Worm (Caenorhabditis elegans) whole organism, young adult: ENCODE results near the gene ZC178.2.

ENCODE experiments used
- B0019.2 ChIP-seq: fragments of 200-800 bp; sonication (Bioruptor generic); conservative IDR thresholded peaks from 2 replicates; pipeline ENCODE4 v1.3.6; 2022; ENCODE audit warnings: missing genetic modification reagents, missing genetic modification characterization, missing compliant biosample characterization
- B0035.1 ChIP-seq: sonication (generic microtip); optimal IDR thresholded peaks from 2 replicates; lab custom pipeline; 2016; ENCODE audit warnings: missing genetic modification characterization, mild to moderate bottlenecking, missing compliant biosample characterization, missing genotype, missing genetic modification reagents
- B0336.3 ChIP-seq: fragments of 200-800 bp; sonication (Bioruptor generic); IDR thresholded peaks from 2 replicates; pipeline ENCODE4 v1.3.6; 2022; ENCODE audit warnings: missing genetic modification characterization, missing compliant biosample characterization
- C17E4.6 ChIP-seq: fragments of 200-800 bp; sonication (Bioruptor generic); IDR thresholded peaks from 2 replicates; pipeline ENCODE4 v1.3.6; 2022; ENCODE audit warnings: missing genetic modification reagents, missing genetic modification characterization, missing compliant biosample characterization
- D2030.7 ChIP-seq: fragments of 200-800 bp; sonication (Bioruptor generic); IDR thresholded peaks from 2 replicates; pipeline ENCODE4 v1.3.6; 2022; ENCODE audit warnings: missing genetic modification reagents, missing genetic modification characterization, missing compliant biosample characterization
- F22D6.2 ChIP-seq: sonication (generic microtip); optimal IDR thresholded peaks from 2 replicates; lab custom pipeline; 2016; ENCODE audit warnings: mild to moderate bottlenecking, missing genetic modification characterization, missing compliant biosample characterization
- F57C9.4 ChIP-seq: sonication (generic microtip); optimal IDR thresholded peaks from 2 replicates; lab custom pipeline; 2017; ENCODE audit warnings: mild to moderate bottlenecking, missing genetic modification characterization, missing compliant biosample characterization
- K11D2.4 ChIP-seq: fragments of 200-800 bp; sonication (Bioruptor generic); IDR thresholded peaks from 2 replicates; pipeline ENCODE4 v1.3.6; 2022; ENCODE audit warnings: missing genetic modification reagents, missing genetic modification characterization, missing compliant biosample characterization
- T07F8.4 ChIP-seq: sonication (generic microtip); optimal IDR thresholded peaks from 2 replicates; lab custom pipeline; 2016; ENCODE audit warnings: mild to moderate bottlenecking, missing genetic modification characterization, moderate library complexity, missing compliant biosample characterization
- atf-7 ChIP-seq: sonication (generic microtip); optimal IDR thresholded peaks from 2 replicates; lab custom pipeline; 2017; ENCODE audit warnings: mild to moderate bottlenecking, missing genetic modification characterization, missing compliant biosample characterization
- attf-5 ChIP-seq: fragments of 200-800 bp; sonication (Bioruptor generic); optimal IDR thresholded peaks from 2 replicates; lab custom pipeline; 2018; ENCODE audit warnings: mild to moderate bottlenecking, missing genetic modification characterization, missing compliant biosample characterization
- ccch-3 ChIP-seq: fragments of 200-800 bp; sonication (Bioruptor generic); optimal IDR thresholded peaks from 2 replicates; lab custom pipeline; 2018; ENCODE audit warnings: mild to moderate bottlenecking, missing genetic modification characterization, missing compliant biosample characterization
- ceh-100 ChIP-seq: fragments of 200-800 bp; sonication (Bioruptor generic); IDR thresholded peaks from 2 replicates; pipeline ENCODE4 v1.3.6; 2022; ENCODE audit warnings: missing genetic modification reagents, missing genetic modification characterization, missing compliant biosample characterization
- chd-7 ChIP-seq: sonication (generic microtip); optimal IDR thresholded peaks from 2 replicates; lab custom pipeline; 2016; ENCODE audit warnings: mild to moderate bottlenecking, missing genetic modification characterization, moderate library complexity, missing compliant biosample characterization
- dox-1 ChIP-seq: fragments of 200-800 bp; sonication (Bioruptor generic); IDR thresholded peaks from 2 replicates; pipeline ENCODE4 v1.3.6; 2022; ENCODE audit warnings: missing genetic modification reagents, missing genetic modification characterization, missing compliant biosample characterization
- egl-44 ChIP-seq: fragments of 200-800 bp; sonication (Bioruptor generic); IDR thresholded peaks from 2 replicates; pipeline ENCODE4 v1.3.6; 2022; ENCODE audit warnings: missing genetic modification reagents, missing genetic modification characterization, missing compliant biosample characterization
- ets-4 ChIP-seq: fragments of 200-800 bp; sonication (Bioruptor generic); optimal IDR thresholded peaks from 2 replicates; lab custom pipeline; 2018; ENCODE audit warnings: mild to moderate bottlenecking, missing genetic modification characterization, missing compliant biosample characterization
- hlh-26 ChIP-seq: fragments of 200-800 bp; sonication (Bioruptor generic); conservative IDR thresholded peaks from 2 replicates; pipeline ENCODE4 v1.3.6; 2022; ENCODE audit warnings: missing genetic modification reagents, missing genetic modification characterization, missing compliant biosample characterization
- hmg-20 ChIP-seq: fragments of 200-800 bp; sonication (Bioruptor generic); IDR thresholded peaks from 2 replicates; pipeline ENCODE4 v1.3.6; 2022; ENCODE audit warnings: missing genetic modification reagents, missing genetic modification characterization, missing compliant biosample characterization
- let-526 ChIP-seq: fragments of 200-800 bp; sonication (Bioruptor generic); IDR thresholded peaks from 2 replicates; pipeline ENCODE4 v1.3.6; 2022; ENCODE audit warnings: missing genetic modification reagents, missing genetic modification characterization, missing compliant biosample characterization
- let-607 ChIP-seq, 2 experiments: fragments of 200-800 bp in 1 of 2; sonication (Bioruptor generic) in 1 of 2; sonication (generic microtip) in 1 of 2; optimal IDR thresholded peaks; 2 replicates each; lab custom pipeline; 2016 to 2018; ENCODE audit warnings: mild to moderate bottlenecking in 2 of 2, missing compliant biosample characterization in 2 of 2, missing genetic modification characterization in 2 of 2, moderate library complexity in 2 of 2, missing genotype in 1 of 2
- lin-40 ChIP-seq: sonication (generic microtip); optimal IDR thresholded peaks from 2 replicates; lab custom pipeline; 2016; ENCODE audit warnings: missing genetic modification characterization, mild to moderate bottlenecking, missing compliant biosample characterization, missing genotype, missing genetic modification reagents
- lsl-1 ChIP-seq: fragments of 200-800 bp; sonication (Bioruptor generic); optimal IDR thresholded peaks from 2 replicates; lab custom pipeline; 2018; ENCODE audit warnings: mild to moderate bottlenecking, missing genetic modification characterization, moderate library complexity, missing compliant biosample characterization
- madf-10 ChIP-seq: sonication (generic microtip); optimal IDR thresholded peaks from 2 replicates; lab custom pipeline; 2016; ENCODE audit warnings: mild to moderate bottlenecking, missing genetic modification characterization, missing compliant biosample characterization
- mxl-1 ChIP-seq: sonication (generic microtip); optimal IDR thresholded peaks from 2 replicates; lab custom pipeline; 2016; ENCODE audit warnings: missing genetic modification characterization, missing compliant biosample characterization
- nhr-80 ChIP-seq: sonication (generic microtip); optimal IDR thresholded peaks from 2 replicates; lab custom pipeline; 2016; ENCODE audit warnings: missing genetic modification characterization, missing compliant biosample characterization
- nhr-90 ChIP-seq: sonication (generic microtip); optimal IDR thresholded peaks from 2 replicates; lab custom pipeline; 2016; ENCODE audit warnings: missing genotype, mild to moderate bottlenecking, missing genetic modification characterization, missing compliant biosample characterization
- pha-4 ChIP-seq: fragments of 150-350 bp; sonication (generic microtip); optimal IDR thresholded peaks from 2 replicates; lab custom pipeline; 2014; ENCODE audit warnings: missing biosample characterization, missing genetic modification reagents, missing genetic modification characterization
- snpc-1.1 ChIP-seq: sonication (generic microtip); optimal IDR thresholded peaks from 2 replicates; lab custom pipeline; 2017; ENCODE audit warnings: missing genetic modification characterization, mild to moderate bottlenecking, missing compliant biosample characterization, antibody characterized with exemption, moderate library complexity, missing genotype, missing genetic modification reagents; ENCODE audit not compliant: insufficient read depth
- snpc-1.3 ChIP-seq: sonication (generic microtip); optimal IDR thresholded peaks from 2 replicates; lab custom pipeline; 2017; ENCODE audit warnings: missing genetic modification characterization, mild to moderate bottlenecking, missing compliant biosample characterization, antibody characterized with exemption, moderate library complexity, missing genotype, missing genetic modification reagents; ENCODE audit not compliant: insufficient read depth
- snpc-4 ChIP-seq, 5 experiments: fragments of 150-350 bp in 1 of 5; sonication (generic microtip) in 4 of 5; optimal IDR thresholded peaks; 2 replicates each; lab custom pipeline; 2014 to 2018; ENCODE audit warnings: missing genetic modification characterization in 5 of 5, missing biosample characterization in 3 of 5, antibody characterized with exemption in 2 of 5, mild to moderate bottlenecking in 2 of 5, missing compliant biosample characterization in 2 of 5, missing genotype in 2 of 5, moderate library complexity in 2 of 5, missing genetic modification reagents in 1 of 5
- sptf-2 ChIP-seq: fragments of 200-800 bp; sonication (Bioruptor generic); optimal IDR thresholded peaks from 2 replicates; lab custom pipeline; 2018; ENCODE audit warnings: mild to moderate bottlenecking, missing genetic modification characterization, missing compliant biosample characterization
- tbp1 ChIP-seq: fragments of 200-800 bp; sonication (Bioruptor generic); optimal IDR thresholded peaks from 2 replicates; lab custom pipeline; 2018; ENCODE audit warnings: mild to moderate bottlenecking, missing genetic modification characterization, missing compliant biosample characterization
- tlf-1 ChIP-seq: fragments of 200-800 bp; sonication (Bioruptor generic); optimal IDR thresholded peaks from 2 replicates; lab custom pipeline; 2018; ENCODE audit warnings: mild to moderate bottlenecking, missing genetic modification characterization, missing compliant biosample characterization
- unc-62 ChIP-seq: fragments of 150-350 bp; optimal IDR thresholded peaks from 2 replicates; lab custom pipeline; 2014; ENCODE audit warnings: missing biosample characterization, missing genetic modification reagents, missing genetic modification characterization
- xnd-1 ChIP-seq: sonication (generic microtip); optimal IDR thresholded peaks from 2 replicates; lab custom pipeline; 2016; ENCODE audit warnings: missing genotype, missing genetic modification reagents, missing genetic modification characterization, missing compliant biosample characterization
- zim-3 ChIP-seq: sonication (generic microtip); optimal IDR thresholded peaks from 2 replicates; lab custom pipeline; 2017; ENCODE audit warnings: mild to moderate bottlenecking, missing genetic modification characterization, moderate library complexity, missing compliant biosample characterization
- ztf-22 ChIP-seq: fragments of 200-800 bp; sonication (Bioruptor generic); optimal IDR thresholded peaks from 2 replicates; lab custom pipeline; 2018; ENCODE audit warnings: mild to moderate bottlenecking, missing genetic modification characterization, moderate library complexity, missing compliant biosample characterization

Gene ZC178.2

ce11 chrV:8651007-8651711 lies 60.7 kb downstream of the ZC178.2 start:
- TF ChIP-seq xnd-1 (tag; lab: Kevin White, UChicago) (no peak), atf-7 (tag; lab: Kevin White, UChicago) (peak; percentile 96), let-607 (tag; optimal IDR thresholded peaks at IDR 0.05; lab: Kevin White, UChicago) (peak; percentile 68 to 88), B0035.1 (tag; lab: Kevin White, UChicago) (no peak), tbp1 (GFP tag; lab: Kevin White, UChicago) (peak; percentile 47), attf-5 (GFP tag; lab: Kevin White, UChicago) (peak; percentile 30), madf-10 (tag; lab: Kevin White, UChicago) (peak; percentile 58), B0019.2 (no peak), nhr-80 (tag; lab: Kevin White, UChicago) (peak; percentile 100), snpc-4 (GFP tag; optimal IDR thresholded peaks at IDR 0.05; lab: Kevin White, UChicago) (no peak), snpc-4 (tag; optimal IDR thresholded peaks at IDR 0.05; lab: Kevin White, UChicago) (peak in 2 of 4 experiments; percentile 18 to 29), ccch-3 (GFP tag; lab: Kevin White, UChicago) (no peak), dox-1 (peak; percentile 75), ets-4 (GFP tag; lab: Kevin White, UChicago) (peak; percentile 97), chd-7 (tag; lab: Kevin White, UChicago) (peak; percentile 67), nhr-90 (tag; lab: Kevin White, UChicago) (peak; percentile 76), lin-40 (tag; lab: Kevin White, UChicago) (peak; percentile 56), tlf-1 (GFP tag; lab: Kevin White, UChicago) (peak; percentile 58), pha-4 (tag; lab: Kevin White, UChicago) (peak; percentile 59), unc-62 (GFP tag; lab: Kevin White, UChicago) (peak; percentile 83), B0336.3 (GFP tag; lab: Robert Waterston, UW) (peak; percentile 56; the same call in 1 of the 2 replicates), ceh-100 (GFP tag; lab: Robert Waterston, UW) (no peak), snpc-1.3 (no peak), egl-44 (GFP tag; lab: Robert Waterston, UW) (peak; percentile 60; the same call in 1 of the 2 replicates), ztf-22 (GFP tag; lab: Kevin White, UChicago) (peak; percentile 97), F22D6.2 (peak; percentile 52), sptf-2 (peak; percentile 46)
- TF ChIP-seq, all 124 proteins: peak for 20

- TF ChIP-seq zim-3 (no peak), K11D2.4 (GFP tag; lab: Robert Waterston, UW) (no peak), snpc-1.1 (tag; lab: Kevin White, UChicago) (no peak), xnd-1 (tag; lab: Kevin White, UChicago) (no peak), let-526 (GFP tag; lab: Robert Waterston, UW) (no peak), lsl-1 (GFP tag; lab: Kevin White, UChicago) (no peak), hlh-26 (no peak), F57C9.4 (tag; lab: Kevin White, UChicago) (no peak), hmg-20 (GFP tag; lab: Robert Waterston, UW) (no peak), mxl-1 (tag; lab: Kevin White, UChicago) (no peak), T07F8.4 (tag; lab: Kevin White, UChicago) (no peak), D2030.7 (GFP tag; lab: Robert Waterston, UW) (no peak), C17E4.6 (GFP tag; lab: Robert Waterston, UW) (no peak)
- TF ChIP-seq, all 124 proteins: peak for 0
These were observed 61.4 kb downstream of the ZC178.2 start for ce11 chrV:8650365-8650764.
